Fruit fly (Drosophila melanogaster): ENCODE data around the gene CG12729.

CG12729 gene

dm6 chrX:5886764-5887555 is 41.9 kb downstream of the CG12729 start (continued):
- no peak for TF ChIP-seq da (GFP tag; optimal IDR thresholded peaks at IDR 0.05)
- TF ChIP-seq CG7987 (GFP tag; optimal IDR thresholded peaks at IDR 0.05) = no peak
- no peak for TF ChIP-seq vfl (GFP tag; optimal IDR thresholded peaks at IDR 0.05)
- no peak for TF ChIP-seq wdn (GFP tag; IDR thresholded peaks at IDR 0.05)
- no peak for TF ChIP-seq NFAT (GFP tag; IDR thresholded peaks at IDR 0.05)
- TF ChIP-seq Poxn (GFP tag; IDR thresholded peaks at IDR 0.05) = no peak
- TF ChIP-seq stwl (tag; optimal IDR thresholded peaks at IDR 0.05) = no peak
- TF ChIP-seq toy (GFP tag; IDR thresholded peaks at IDR 0.05) = no peak
- TF ChIP-seq pfk (GFP tag; optimal IDR thresholded peaks at IDR 0.05) = no peak
- no peak for TF ChIP-seq CG14710 (tag; optimal IDR thresholded peaks at IDR 0.05)
- TF ChIP-seq CG3407 (GFP tag; optimal IDR thresholded peaks at IDR 0.05) = no peak
- TF ChIP-seq Hmr (GFP tag; optimal IDR thresholded peaks at IDR 0.05) = no peak
- no peak for TF ChIP-seq scrt (GFP tag; optimal IDR thresholded peaks at IDR 0.05)
- peak; percentile 5 for TF ChIP-seq CG10267 (tag; optimal IDR thresholded peaks at IDR 0.05)
- TF ChIP-seq CG3995 (GFP tag; optimal IDR thresholded peaks at IDR 0.05) = no peak
- TF ChIP-seq cad (GFP tag; optimal IDR thresholded peaks at IDR 0.05) = no peak
- TF ChIP-seq onecut (GFP tag; IDR thresholded peaks at IDR 0.05) = peak; percentile 39
- no peak for TF ChIP-seq CG5245 (GFP tag; optimal IDR thresholded peaks at IDR 0.05)
- peak; percentile 97 for TF ChIP-seq crol (GFP tag; IDR thresholded peaks at IDR 0.05)
- no peak for TF ChIP-seq CG11696 (GFP tag; IDR thresholded peaks at IDR 0.05)
- no peak for TF ChIP-seq PHDP (tag; optimal IDR thresholded peaks at IDR 0.05)
- TF ChIP-seq odd (GFP tag; optimal IDR thresholded peaks at IDR 0.05) = no peak
- peak; percentile 17 for TF ChIP-seq nmo (GFP tag; optimal IDR thresholded peaks at IDR 0.05)
- TF ChIP-seq Kr (GFP tag; optimal IDR thresholded peaks at IDR 0.05) = no peak
- TF ChIP-seq prd (optimal IDR thresholded peaks at IDR 0.05) = no peak
- TF ChIP-seq prd (GFP tag; IDR thresholded peaks at IDR 0.05) = no peak
- no peak; the same call in 1 of the 2 replicates for TF ChIP-seq vvl (GFP tag; IDR thresholded peaks at IDR 0.05)
- TF ChIP-seq grn (GFP tag; optimal IDR thresholded peaks at IDR 0.05) = no peak
- no peak for TF ChIP-seq br (optimal IDR thresholded peaks at IDR 0.05)
- TF ChIP-seq pzg (GFP tag; optimal IDR thresholded peaks at IDR 0.05) = no peak
- no peak for TF ChIP-seq CG3847 (GFP tag; IDR thresholded peaks at IDR 0.05)
- TF ChIP-seq Med (GFP tag) = peak; percentile 85
- TF ChIP-seq CG15073 (GFP tag; optimal IDR thresholded peaks at IDR 0.05) = no peak
- no peak for TF ChIP-seq gt (GFP tag; IDR thresholded peaks at IDR 0.05)
- no peak for TF ChIP-seq tna (GFP tag; IDR thresholded peaks at IDR 0.05; ENCODE audit: partially characterized antibody)
- peak in 1 of 2 experiments; percentile 7 for TF ChIP-seq dpn (GFP tag; optimal IDR thresholded peaks at IDR 0.05)
- TF ChIP-seq Mrtf (GFP tag; IDR thresholded peaks at IDR 0.05) = no peak
- no peak for TF ChIP-seq knrl (GFP tag; IDR thresholded peaks at IDR 0.05; ENCODE audit: partially characterized antibody)
- TF ChIP-seq CG12071 (GFP tag; optimal IDR thresholded peaks at IDR 0.05) = no peak
- TF ChIP-seq zfh2 (GFP tag; optimal IDR thresholded peaks at IDR 0.05) = no peak
- 0 out of 4 replicates have a peak, but pooled peaks have one; percentile 23 for TF ChIP-seq Gug (GFP tag; IDR thresholded peaks at IDR 0.05)
- peak; percentile 77; the same call in 2 of the 3 replicates for TF ChIP-seq zfh1 (GFP tag; IDR thresholded peaks at IDR 0.05)
- no peak for TF ChIP-seq nerfin-2 (GFP tag; IDR thresholded peaks at IDR 0.05; ENCODE audit: partially characterized antibody)
- peak; percentile 10 for TF ChIP-seq Oli (tag; optimal IDR thresholded peaks at IDR 0.05)
- TF ChIP-seq Rx (GFP tag; IDR thresholded peaks at IDR 0.05) = no peak
- TF ChIP-seq dati (GFP tag; IDR thresholded peaks at IDR 0.05) = peak; percentile 14; the same call in 1 of the 2 replicates
- no peak for TF ChIP-seq Oaz (GFP tag; IDR thresholded peaks at IDR 0.05)
- no peak for TF ChIP-seq CG18011 (GFP tag; optimal IDR thresholded peaks at IDR 0.05)
- 0 out of 3 replicates have a peak, but pooled peaks have one; percentile 63 for TF ChIP-seq CG3726 (GFP tag; IDR thresholded peaks at IDR 0.05)
- TF ChIP-seq CG5180 (GFP tag; optimal IDR thresholded peaks at IDR 0.05) = no peak
